Fruit fly (Drosophila melanogaster): Measurements from ENCODE around the gene Dpy-30L2.

The Dpy-30L2 gene

DNA sequence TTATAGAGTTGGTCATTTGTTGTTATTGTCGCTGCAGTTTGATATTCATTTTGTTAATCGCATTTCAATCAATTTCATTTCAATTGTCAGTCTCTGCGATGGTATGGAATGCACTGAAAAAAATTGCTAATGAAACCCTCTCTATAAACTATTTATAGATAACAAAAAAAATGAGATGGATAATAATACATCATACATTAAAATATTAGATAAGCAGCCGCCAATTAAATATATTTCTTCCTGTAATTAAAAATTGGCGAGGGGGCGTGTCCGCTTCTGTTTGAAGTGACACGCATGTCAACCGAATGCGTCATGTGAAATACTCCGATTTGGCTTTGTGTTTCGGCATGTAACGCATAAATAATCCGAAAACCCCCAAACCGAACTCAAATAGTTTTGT lies 3.0 kb downstream of the Dpy-30L2 start (continued):
- TF ChIP-seq sisA (GFP tag; IDR thresholded peaks at IDR 0.05) (no peak), Blimp-1 (GFP tag; optimal IDR thresholded peaks at IDR 0.05) (peak; percentile 4), CG14441 (GFP tag; IDR thresholded peaks at IDR 0.05) (peak; percentile 41), abd-A (tag; optimal IDR thresholded peaks at IDR 0.05) (no peak), CG8478 (optimal IDR thresholded peaks at IDR 0.05) (no peak), yki (optimal IDR thresholded peaks at IDR 0.05) (no peak), nerfin-1 (tag; optimal IDR thresholded peaks at IDR 0.05) (no peak), CG2678 (tag; optimal IDR thresholded peaks at IDR 0.05) (peak; percentile 29), lab (GFP tag; optimal IDR thresholded peaks at IDR 0.05) (no peak), CG3847 (GFP tag; IDR thresholded peaks at IDR 0.05) (no peak), ro (GFP tag; IDR thresholded peaks at IDR 0.05) (no peak), Opbp (GFP tag; IDR thresholded peaks at IDR 0.05; ENCODE audit: partially characterized antibody) (no peak), Hr51 (GFP tag; optimal IDR thresholded peaks at IDR 0.05) (peak in 1 of 2 experiments; percentile 63), sens-2 (GFP tag; IDR thresholded peaks at IDR 0.05) (no peak), ftz-f1 (GFP tag; optimal IDR thresholded peaks at IDR 0.05) (no peak), rib (GFP tag; IDR thresholded peaks at IDR 0.05) (no peak), zfh2 (GFP tag; optimal IDR thresholded peaks at IDR 0.05) (no peak), pan (optimal IDR thresholded peaks at IDR 0.05) (no peak), pan (GFP tag; optimal IDR thresholded peaks at IDR 0.05 in 1 of 2, IDR thresholded peaks at IDR 0.05 in 1 of 2) (peak in 1 of 2 experiments; percentile 55), D19A (tag; optimal IDR thresholded peaks at IDR 0.05) (no peak)

DNA sequence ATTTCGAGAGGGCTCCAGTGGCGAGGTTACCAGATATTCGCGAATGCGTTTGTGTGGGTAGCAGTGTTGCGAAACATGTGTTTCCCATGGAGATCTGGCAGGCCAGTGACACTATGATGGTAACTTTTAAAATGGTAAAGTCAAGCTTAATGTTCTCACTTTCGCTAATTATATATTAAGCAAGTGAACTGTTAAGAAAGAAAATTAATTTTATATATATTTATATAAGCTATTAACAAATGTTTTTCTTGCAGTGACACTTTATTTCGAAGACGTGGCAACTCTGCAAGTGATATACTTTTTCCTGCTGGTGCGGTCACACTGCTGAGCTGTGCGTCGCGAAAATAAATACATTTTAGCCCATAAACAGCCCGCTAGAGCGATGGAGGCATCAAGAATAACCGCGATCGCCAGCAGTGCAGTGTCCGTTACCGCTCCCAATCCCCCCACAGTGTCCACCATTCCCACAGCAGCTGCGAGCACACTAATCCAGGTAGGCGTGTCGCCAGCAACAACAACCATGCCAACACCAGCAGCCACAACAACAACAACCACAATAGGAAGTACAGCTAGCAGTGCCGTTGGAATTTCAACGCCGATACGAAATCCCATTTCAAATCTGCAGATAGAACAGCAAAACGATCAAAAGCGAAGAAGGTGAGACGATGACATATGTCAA lies 7.1 kb downstream of the Dpy-30L2 start, which contains the start of the genes CG11593 and Rcd5:
Gene CG11593 (minus strand): TSS at position 236 of the 679 bp plus-strand sequence.
Gene Rcd5 (plus strand): TSS at position 283 of the 679 bp plus-strand sequence.
- TF ChIP-seq Myb (GFP tag; optimal IDR thresholded peaks at IDR 0.05) (no peak), Jarid2 (GFP tag; optimal IDR thresholded peaks at IDR 0.05) (no peak), PHDP (tag; optimal IDR thresholded peaks at IDR 0.05) (no peak), Side (GFP tag; optimal IDR thresholded peaks at IDR 0.05) (no peak), Mad (GFP tag; optimal IDR thresholded peaks at IDR 0.05) (peak; percentile 53), zfh1 (GFP tag; IDR thresholded peaks at IDR 0.05) (peak; percentile 82; the same call in 2 of the 3 replicates), ro (GFP tag; IDR thresholded peaks at IDR 0.05) (no peak), sens (GFP tag) (peak; percentile 73), CG4854 (GFP tag; optimal IDR thresholded peaks at IDR 0.05) (no peak), sd (tag; optimal IDR thresholded peaks at IDR 0.05) (no peak), CG11696 (GFP tag; IDR thresholded peaks at IDR 0.05) (no peak), dysf (GFP tag; IDR thresholded peaks at IDR 0.05) (peak; percentile 83), so (GFP tag; IDR thresholded peaks at IDR 0.05) (no peak), ind (GFP tag; optimal IDR thresholded peaks at IDR 0.05) (peak; percentile 72), Xbp1 (GFP tag; optimal IDR thresholded peaks at IDR 0.05) (peak; percentile 78), CG8478 (optimal IDR thresholded peaks at IDR 0.05) (no peak), gsb-n (tag; optimal IDR thresholded peaks at IDR 0.05) (no peak), Sry-β (GFP tag; optimal IDR thresholded peaks at IDR 0.05) (peak; percentile 36), CG16863 (GFP tag; optimal IDR thresholded peaks at IDR 0.05) (peak; percentile 9), CG15073 (GFP tag; optimal IDR thresholded peaks at IDR 0.05) (no peak), caup (GFP tag; optimal IDR thresholded peaks at IDR 0.05; ENCODE audit: severe bottlenecking) (peak; percentile 64), CG8089 (GFP tag; optimal IDR thresholded peaks at IDR 0.05) (no peak), vnd (GFP tag; IDR thresholded peaks at IDR 0.05; ENCODE audit: partially characterized antibody) (no peak), unc-4 (GFP tag; IDR thresholded peaks at IDR 0.05; ENCODE audit: partially characterized antibody) (no peak), lbe (GFP tag; optimal IDR thresholded peaks at IDR 0.05) (no peak), CG9817 (tag; optimal IDR thresholded peaks at IDR 0.05) (peak; percentile 77), NC2β (GFP tag; optimal IDR thresholded peaks at IDR 0.05) (no peak), ATbp (GFP tag; optimal IDR thresholded peaks at IDR 0.05) (no peak), Pdp1 (GFP tag; optimal IDR thresholded peaks at IDR 0.05) (peak; percentile 36 to 50), CG6272 (GFP tag; IDR thresholded peaks at IDR 0.05) (peak; percentile 90), Dbx (GFP tag; IDR thresholded peaks at IDR 0.05) (peak; percentile 85), Chrac-16 (GFP tag; optimal IDR thresholded peaks at IDR 0.05) (peak; percentile 56), CG6689 (GFP tag; IDR thresholded peaks at IDR 0.05) (peak; percentile 88)

Data from whole organism, embryonic.